Fruit fly (Drosophila melanogaster) whole organism: ENCODE measurements around the gene CG13293.

Source experiments
- CG8478 ChIP-seq: fragments of >200 bp; optimal IDR thresholded peaks from 2 replicates; lab custom pipeline; 2018; ENCODE audit warnings: inconsistent platforms
- EcR ChIP-seq, 2 experiments: fragments of >200 bp; optimal IDR thresholded peaks; 2 replicates each; lab custom pipeline; 2017; ENCODE audit warnings: missing biosample characterization in 2 of 2, missing genetic modification characterization in 2 of 2, missing genetic modification reagents in 2 of 2
- pan ChIP-seq: fragments of >200 bp; optimal IDR thresholded peaks from 2 replicates; lab custom pipeline; 2017
- psq ChIP-seq: fragments of >200 bp; optimal IDR thresholded peaks from 2 replicates; lab custom pipeline; 2017

dm6 chr3L:6070119-6070518 is 12.6 kb upstream of the CG13293 start:
- no peak for TF ChIP-seq psq (lab: Kevin White, UChicago)
- no peak for TF ChIP-seq EcR (GFP tag; optimal IDR thresholded peaks at IDR 0.05; lab: Kevin White, UChicago)
- no peak for TF ChIP-seq pan (lab: Kevin White, UChicago)
- TF ChIP-seq CG8478 (lab: Kevin White, UChicago) = no peak
